Worm (Caenorhabditis elegans): ENCODE results near the gene mig-6.

The mig-6 gene

ce11 chrV:7816486-7816885 is 10.5 kb upstream of the mig-6 start:
- TF ChIP-seq ces-1 (GFP tag; optimal IDR thresholded peaks at IDR 0.05) (peak; percentile 65), ctbp-1 (GFP tag; IDR thresholded peaks at IDR 0.05) (0 out of 2 replicates have a peak, but pooled peaks have one; percentile 31), zfp-2 (tag; optimal IDR thresholded peaks at IDR 0.05) (no peak), fkh-10 (GFP tag; optimal IDR thresholded peaks at IDR 0.05) (peak; percentile 56), nhr-11 (tag; optimal IDR thresholded peaks at IDR 0.05) (no peak), rbr-2 (tag; optimal IDR thresholded peaks at IDR 0.05) (no peak), Y48G9A.11 (GFP tag; IDR thresholded peaks at IDR 0.05) (no peak)

DNA sequence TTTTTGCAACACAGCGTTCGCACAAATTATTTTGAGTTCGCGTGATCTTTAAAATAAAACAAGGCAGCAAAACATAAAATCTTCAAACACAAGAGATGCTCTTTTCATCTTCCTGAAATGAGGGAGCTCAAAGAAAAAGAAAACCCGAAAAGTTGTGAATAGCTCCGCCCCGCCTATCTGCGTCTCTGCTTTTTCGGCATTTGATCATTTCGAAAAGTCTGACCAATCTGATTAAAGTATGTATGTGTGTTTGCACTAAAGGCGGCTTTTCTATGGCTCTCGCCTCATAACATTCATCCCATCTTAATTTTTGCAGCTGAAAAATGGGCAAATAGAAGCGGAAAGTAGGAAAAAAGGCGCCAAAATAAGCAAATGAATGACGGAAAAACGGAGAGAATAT is 7.4 kb upstream of the mig-6 start:
- TF ChIP-seq fos-1 (tag; optimal IDR thresholded peaks at IDR 0.05) (no peak), madf-9 (GFP tag; conservative IDR thresholded peaks at IDR 0.05) (no peak), lin-39 (tag; optimal IDR thresholded peaks at IDR 0.05) (no peak), fkh-10 (GFP tag; optimal IDR thresholded peaks at IDR 0.05) (peak; percentile 19)

DNA sequence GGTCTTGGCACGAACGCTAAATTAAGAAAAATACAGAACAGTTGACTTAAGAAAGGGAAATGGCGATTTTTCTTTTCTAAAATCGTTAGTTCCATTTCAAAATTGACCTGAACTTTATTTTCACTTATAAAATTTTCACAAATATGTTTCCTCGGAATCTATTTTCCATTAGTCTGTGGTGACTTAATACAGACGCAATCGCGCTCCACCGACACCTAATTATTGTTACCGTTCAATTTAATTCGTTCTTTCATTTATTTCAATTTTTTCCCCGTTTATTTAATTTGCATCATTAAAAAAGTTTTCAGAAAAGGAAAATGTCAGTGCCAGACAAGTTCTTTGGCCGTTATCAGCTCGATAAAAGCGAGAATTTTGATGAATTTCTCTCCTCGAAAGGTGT is 6.7 kb upstream of the mig-6 start, which contains the start of gene lbp-4:
Gene lbp-4 (plus strand): TSS at position 309 of the 400 bp plus-strand sequence.
- TF ChIP-seq jun-1 (tag; optimal IDR thresholded peaks at IDR 0.05) (no peak), lin-29 (GFP tag; IDR thresholded peaks at IDR 0.05) (no peak), daf-19 (GFP tag; conservative IDR thresholded peaks at IDR 0.05) (no peak), pqm-1 (tag; optimal IDR thresholded peaks at IDR 0.05) (peak; percentile 56), dmd-6 (GFP tag; IDR thresholded peaks at IDR 0.05) (peak; percentile 41; the same call in 1 of the 2 replicates), nhr-77 (tag; optimal IDR thresholded peaks at IDR 0.05) (peak; percentile 57), hif-1 (tag; optimal IDR thresholded peaks at IDR 0.05) (peak in 1 of 2 experiments; percentile 46), unc-130 (GFP tag; optimal IDR thresholded peaks at IDR 0.05) (peak; percentile 15), ZK337.2 (GFP tag; IDR thresholded peaks at IDR 0.05) (no peak), aha-1 (tag) (peak; percentile 17), nhr-11 (tag; optimal IDR thresholded peaks at IDR 0.05) (no peak), nhr-28 (tag; optimal IDR thresholded peaks at IDR 0.05) (peak; percentile 32), mes-2 (tag; optimal IDR thresholded peaks at IDR 0.05; ENCODE audit: poor library complexity, severe bottlenecking) (peak; percentile 89), hlh-11 (tag; optimal IDR thresholded peaks at IDR 0.05) (peak; percentile 8), mep-1 (tag; optimal IDR thresholded peaks at IDR 0.05) (peak; percentile 61), dpl-1 (GFP tag; optimal IDR thresholded peaks at IDR 0.05) (peak; percentile 23), lin-38 (GFP tag; IDR thresholded peaks at IDR 0.05) (peak; percentile 88), lsy-2 (tag; optimal IDR thresholded peaks at IDR 0.05) (peak in 1 of 2 experiments; percentile 64)

DNA sequence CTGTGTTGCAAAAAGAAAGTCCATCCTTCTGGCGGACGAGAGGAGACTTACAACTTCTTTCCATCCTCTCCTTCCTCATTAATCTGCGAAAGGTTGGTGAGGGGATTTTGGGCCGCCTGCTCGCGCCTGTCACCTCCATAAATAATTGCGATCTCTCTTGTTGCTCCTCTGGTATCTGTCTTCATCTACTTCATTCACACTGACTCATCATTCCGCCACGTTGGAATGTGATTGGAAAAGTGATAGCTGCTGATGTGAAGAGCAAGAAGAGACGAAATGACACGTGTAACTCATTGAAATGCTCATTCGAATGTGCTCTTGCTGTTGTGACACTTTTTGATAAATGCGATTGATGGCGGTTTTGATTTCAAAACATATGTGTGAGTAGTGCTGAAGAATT is 4.4 kb upstream of the mig-6 start:
- peak; percentile 65 for TF ChIP-seq nhr-11 (tag; optimal IDR thresholded peaks at IDR 0.05)
- peak; percentile 71 for TF ChIP-seq mxl-3 (GFP tag; optimal IDR thresholded peaks at IDR 0.05)
- no peak for TF ChIP-seq lim-7 (GFP tag; IDR thresholded peaks at IDR 0.05)
- peak; percentile 68; the same call in 1 of the 2 replicates for TF ChIP-seq ceh-20 (GFP tag; IDR thresholded peaks at IDR 0.05)
- TF ChIP-seq unc-62 (GFP tag; optimal IDR thresholded peaks at IDR 0.05 in 1 of 2), result peak in 1 of 2 experiments; percentile 98
- TF ChIP-seq unc-62 (tag; optimal IDR thresholded peaks at IDR 0.05), result no peak
- TF ChIP-seq Y105C5A.15 (GFP tag; IDR thresholded peaks at IDR 0.05), result no peak
- TF ChIP-seq nhr-10 (tag; optimal IDR thresholded peaks at IDR 0.05), result no peak
- peak in 1 of 2 experiments; percentile 74 for TF ChIP-seq daf-16 (GFP tag; optimal IDR thresholded peaks at IDR 0.05)
- TF ChIP-seq daf-16 (tag; optimal IDR thresholded peaks at IDR 0.05), result no peak
- TF ChIP-seq nhr-28 (tag; optimal IDR thresholded peaks at IDR 0.05), result no peak
- peak; percentile 63 for TF ChIP-seq hlh-11 (tag; optimal IDR thresholded peaks at IDR 0.05)
- no peak for TF ChIP-seq lin-38 (GFP tag; IDR thresholded peaks at IDR 0.05)
- TF ChIP-seq madf-5 (GFP tag; IDR thresholded peaks at IDR 0.05), result no peak
